Fruit fly (Drosophila melanogaster) whole organism, embryonic: ENCODE data around the gene Mst85C.

Experiments used
- CG10565 ChIP-seq: fragments of 200-800 bp; sonication (Bioruptor generic); optimal IDR thresholded peaks from 3 replicates; lab custom pipeline; 2016; ENCODE audit warnings: missing biosample characterization, mild to moderate bottlenecking, missing genetic modification characterization
- CG10979 ChIP-seq: fragments of 200-800 bp; sonication (Bioruptor generic); optimal IDR thresholded peaks from 2 replicates; lab custom pipeline; 2018; ENCODE audit warnings: missing biosample characterization, mild to moderate bottlenecking, missing genetic modification characterization, moderate library complexity
- CG11085 ChIP-seq: fragments of 200-800 bp; sonication (Bioruptor generic); IDR thresholded peaks from 2 replicates; pipeline ENCODE4 v1.3.6; 2022; ENCODE audit warnings: missing biosample characterization, missing genetic modification characterization
- CG14710 ChIP-seq: fragments of 200-800 bp; sonication (Bioruptor generic); optimal IDR thresholded peaks from 3 replicates; lab custom pipeline; 2019; ENCODE audit warnings: missing biosample characterization, mild to moderate bottlenecking, missing genetic modification characterization, moderate library complexity
- CG17186 ChIP-seq: fragments of 200-800 bp; sonication (Bioruptor generic); optimal IDR thresholded peaks from 3 replicates; lab custom pipeline; 2017; ENCODE audit warnings: missing biosample characterization, missing genetic modification reagents, missing genetic modification characterization
- CG2712 ChIP-seq: fragments of 200-800 bp; optimal IDR thresholded peaks from 3 replicates; lab custom pipeline; 2019; ENCODE audit warnings: missing biosample characterization, mild to moderate bottlenecking, missing genetic modification characterization, moderate library complexity
- CG2889 ChIP-seq: fragments of 200-800 bp; sonication (Bioruptor generic); IDR thresholded peaks from 3 replicates; pipeline ENCODE4 v1.3.6; 2022; ENCODE audit warnings: missing biosample characterization, missing genetic modification characterization
- CG31441 ChIP-seq: fragments of 200-800 bp; sonication (Bioruptor generic); IDR thresholded peaks from 2 replicates; pipeline ENCODE4 v1.3.6; 2022; ENCODE audit warnings: missing biosample characterization, missing genetic modification characterization
- CG33557 ChIP-seq: fragments of 200-800 bp; sonication (Bioruptor generic); optimal IDR thresholded peaks from 2 replicates; lab custom pipeline; 2019; ENCODE audit warnings: missing biosample characterization, mild to moderate bottlenecking, missing genetic modification characterization, moderate library complexity
- CG34376 ChIP-seq: fragments of 200-800 bp; sonication (Bioruptor generic); optimal IDR thresholded peaks from 2 replicates; lab custom pipeline; 2018; ENCODE audit warnings: missing biosample characterization, mild to moderate bottlenecking, missing genetic modification characterization
- CG7556 ChIP-seq: fragments of 200-800 bp; sonication (Bioruptor generic); optimal IDR thresholded peaks from 2 replicates; lab custom pipeline; 2017; ENCODE audit warnings: missing biosample characterization, mild to moderate bottlenecking, missing genetic modification characterization
- CG8765 ChIP-seq: fragments of 200-800 bp; sonication (Bioruptor generic); IDR thresholded peaks from 2 replicates; pipeline ENCODE4 v1.3.6; 2022; ENCODE audit warnings: missing biosample characterization, missing genetic modification characterization
- CG8924 ChIP-seq: fragments of 200-800 bp; optimal IDR thresholded peaks from 3 replicates; lab custom pipeline; 2019; ENCODE audit warnings: missing biosample characterization, mild to moderate bottlenecking, missing genetic modification characterization, moderate library complexity
- CG9727 ChIP-seq: fragments of 200-800 bp; sonication (Bioruptor generic); optimal IDR thresholded peaks from 3 replicates; lab custom pipeline; 2017; ENCODE audit warnings: missing biosample characterization, mild to moderate bottlenecking, missing genetic modification characterization
- CrebB ChIP-seq: fragments of 200-800 bp; sonication (Bioruptor generic); optimal IDR thresholded peaks from 3 replicates; lab custom pipeline; 2018; ENCODE audit warnings: missing biosample characterization, mild to moderate bottlenecking, missing genetic modification characterization
- Deaf1 ChIP-seq: fragments of 200-800 bp; optimal IDR thresholded peaks from 3 replicates; lab custom pipeline; 2019; ENCODE audit warnings: missing biosample characterization, mild to moderate bottlenecking, missing genetic modification characterization, moderate library complexity
- Dll ChIP-seq: fragments of 200-800 bp; sonication (Bioruptor generic); IDR thresholded peaks from 4 replicates; pipeline ENCODE4 v1.3.6; 2022; ENCODE audit warnings: missing biosample characterization, missing genetic modification characterization; ENCODE audit not compliant: partially characterized antibody
- Dref ChIP-seq: fragments of 200-800 bp; sonication (Bioruptor generic); IDR thresholded peaks from 2 replicates; pipeline ENCODE4 v1.3.6; 2022; ENCODE audit warnings: missing biosample characterization, missing genetic modification characterization
- Eip74EF ChIP-seq, 2 experiments: fragments of 200-800 bp in 1 of 2; fragments of >200 bp in 1 of 2; sonication (Bioruptor generic) in 1 of 2; optimal IDR thresholded peaks; 2 replicates each; lab custom pipeline; 2017 to 2019; ENCODE audit warnings: missing biosample characterization in 2 of 2, missing genetic modification characterization in 2 of 2, mild to moderate bottlenecking in 1 of 2, moderate library complexity in 1 of 2
- Fer3 ChIP-seq: fragments of 200-800 bp; sonication (Bioruptor generic); optimal IDR thresholded peaks from 2 replicates; lab custom pipeline; 2018; ENCODE audit warnings: missing biosample characterization, mild to moderate bottlenecking, missing genetic modification characterization, moderate library complexity
- HLH3B ChIP-seq: fragments of 200-800 bp; sonication (Bioruptor generic); IDR thresholded peaks from 2 replicates; pipeline ENCODE4 v1.3.6; 2022; ENCODE audit warnings: missing biosample characterization, missing genetic modification characterization
- Hmr ChIP-seq: fragments of 200-800 bp; sonication (Bioruptor generic); optimal IDR thresholded peaks from 3 replicates; lab custom pipeline; 2017; ENCODE audit warnings: mild to moderate bottlenecking, missing biosample characterization, missing genetic modification reagents, missing genetic modification characterization
- Hr39 ChIP-seq: fragments of >200 bp; optimal IDR thresholded peaks from 2 replicates; lab custom pipeline; 2017
- Kr ChIP-seq: fragments of 200-800 bp; sonication (Bioruptor generic); optimal IDR thresholded peaks from 2 replicates; lab custom pipeline; 2017; ENCODE audit warnings: missing biosample characterization, mild to moderate bottlenecking, missing genetic modification characterization
- Lpt ChIP-seq: fragments of >200 bp; optimal IDR thresholded peaks from 2 replicates; lab custom pipeline; 2018; ENCODE audit warnings: missing biosample characterization, missing genetic modification characterization
- Med ChIP-seq: fragments of 200-800 bp; sonication (Bioruptor generic); peaks from one replicate; lab custom pipeline; 2016; ENCODE audit warnings: missing biosample characterization, missing genetic modification characterization, mild to moderate bottlenecking, inconsistent platforms, moderate library complexity
- Mrtf ChIP-seq: fragments of 200-800 bp; sonication (Bioruptor generic); IDR thresholded peaks from 3 replicates; pipeline ENCODE4 v1.3.6; 2022; ENCODE audit warnings: missing biosample characterization, missing genetic modification characterization
- NfI ChIP-seq: fragments of 200-800 bp; sonication (Bioruptor generic); optimal IDR thresholded peaks from 3 replicates; lab custom pipeline; 2018; ENCODE audit warnings: missing biosample characterization, mild to moderate bottlenecking, missing genetic modification characterization, moderate library complexity
- Oaz ChIP-seq: fragments of 200-800 bp; sonication (Bioruptor generic); IDR thresholded peaks from 2 replicates; pipeline ENCODE4 v1.3.6; 2022; ENCODE audit warnings: missing biosample characterization, missing genetic modification characterization
- Ravus ChIP-seq: fragments of 200-800 bp; sonication (Bioruptor generic); IDR thresholded peaks from 2 replicates; pipeline ENCODE4 v1.3.6; 2022; ENCODE audit warnings: missing biosample characterization, missing genetic modification characterization
- ac ChIP-seq: fragments of 200-800 bp; sonication (Bioruptor generic); optimal IDR thresholded peaks from 3 replicates; lab custom pipeline; 2017; ENCODE audit warnings: missing biosample characterization, mild to moderate bottlenecking, missing genetic modification characterization
- cg ChIP-seq: fragments of 200-800 bp; sonication (Bioruptor generic); optimal IDR thresholded peaks from 3 replicates; lab custom pipeline; 2019; ENCODE audit warnings: missing biosample characterization, mild to moderate bottlenecking, missing genetic modification characterization, moderate library complexity
- corto ChIP-seq: fragments of 200-800 bp; sonication (Bioruptor generic); optimal IDR thresholded peaks from 2 replicates; lab custom pipeline; 2016; ENCODE audit warnings: missing biosample characterization, mild to moderate bottlenecking, missing genetic modification characterization, moderate library complexity
- croc ChIP-seq: fragments of 200-800 bp; sonication (Bioruptor generic); conservative IDR thresholded peaks from 3 replicates; pipeline ENCODE4 v1.3.6; 2022; ENCODE audit warnings: missing biosample characterization, missing genetic modification characterization
- crol ChIP-seq: fragments of 200-800 bp; sonication (Bioruptor generic); IDR thresholded peaks from 2 replicates; pipeline ENCODE4 v1.3.6; 2022; ENCODE audit warnings: missing biosample characterization, missing genetic modification characterization
- dmrt11E ChIP-seq: fragments of 200-800 bp; sonication (Bioruptor generic); optimal IDR thresholded peaks from 3 replicates; lab custom pipeline; 2018; ENCODE audit warnings: missing biosample characterization, mild to moderate bottlenecking, missing genetic modification characterization, moderate library complexity
- dysf ChIP-seq: fragments of 200-800 bp; sonication (Bioruptor generic); IDR thresholded peaks from 3 replicates; pipeline ENCODE4 v1.3.6; 2022; ENCODE audit warnings: missing biosample characterization, missing genetic modification characterization
- exex ChIP-seq: fragments of 200-800 bp; sonication (Bioruptor generic); optimal IDR thresholded peaks from 4 replicates; lab custom pipeline; 2018; ENCODE audit warnings: missing biosample characterization, mild to moderate bottlenecking, missing genetic modification characterization, moderate library complexity
- gt ChIP-seq: fragments of 200-800 bp; sonication (Bioruptor generic); IDR thresholded peaks from 2 replicates; pipeline ENCODE4 v1.3.6; 2022; ENCODE audit warnings: missing biosample characterization, missing genetic modification characterization
- hth ChIP-seq: fragments of >200 bp; optimal IDR thresholded peaks from 2 replicates; lab custom pipeline; 2017; ENCODE audit warnings: inconsistent platforms
- ind ChIP-seq: fragments of 200-800 bp; sonication (Bioruptor generic); optimal IDR thresholded peaks from 3 replicates; lab custom pipeline; 2016; ENCODE audit warnings: missing biosample characterization, missing genetic modification characterization
- lola ChIP-seq, 3 experiments: fragments of >200 bp in 2 of 3; fragments of 200-800 bp in 1 of 3; sonication (Bioruptor generic) in 1 of 3; optimal IDR thresholded peaks; 2 replicates each; lab custom pipeline; 2017 to 2019; ENCODE audit warnings: missing biosample characterization in 3 of 3, missing genetic modification characterization in 3 of 3, mild to moderate bottlenecking in 1 of 3, moderate library complexity in 1 of 3
- odd ChIP-seq: fragments of 200-800 bp; sonication (Bioruptor generic); optimal IDR thresholded peaks from 2 replicates; lab custom pipeline; 2017; ENCODE audit warnings: missing biosample characterization, mild to moderate bottlenecking, missing genetic modification characterization
- otp ChIP-seq: fragments of 200-800 bp; sonication (Bioruptor generic); IDR thresholded peaks from 3 replicates; pipeline ENCODE4, ENCODE4 v1.3.6; 2022; ENCODE audit warnings: missing biosample characterization, missing genetic modification characterization
- pros ChIP-seq: fragments of 200-800 bp; sonication (Bioruptor generic); optimal IDR thresholded peaks from 3 replicates; lab custom pipeline; 2019; ENCODE audit warnings: missing biosample characterization, mild to moderate bottlenecking, missing genetic modification characterization, moderate library complexity
- sens ChIP-seq: fragments of 200-800 bp; sonication (Bioruptor generic); peaks from one replicate; lab custom pipeline; 2016; ENCODE audit warnings: missing biosample characterization, missing genetic modification characterization
- sna ChIP-seq: fragments of 200-800 bp; sonication (Bioruptor generic); IDR thresholded peaks from 2 replicates; pipeline ENCODE4 v1.3.6; 2022; ENCODE audit warnings: missing biosample characterization, missing genetic modification characterization; ENCODE audit not compliant: partially characterized antibody
- sob ChIP-seq: fragments of 200-800 bp; sonication (Bioruptor generic); IDR thresholded peaks from 2 replicates; pipeline ENCODE4 v1.3.6; 2022; ENCODE audit warnings: missing biosample characterization, missing genetic modification characterization
- sr ChIP-seq: fragments of 200-800 bp; sonication (Bioruptor generic); IDR thresholded peaks from 3 replicates; pipeline ENCODE4 v1.3.6; 2022; ENCODE audit warnings: missing biosample characterization, missing genetic modification characterization
- ssp ChIP-seq: fragments of 200-800 bp; sonication (Bioruptor generic); IDR thresholded peaks from 2 replicates; pipeline ENCODE4 v1.3.6; 2022; ENCODE audit warnings: missing biosample characterization, missing genetic modification characterization
- ttk ChIP-seq: fragments of 200-800 bp; sonication (Bioruptor generic); IDR thresholded peaks from 2 replicates; pipeline ENCODE4 v2.1.2; 2022; ENCODE audit warnings: missing biosample characterization, missing genetic modification characterization
- vvl ChIP-seq: fragments of 200-800 bp; sonication (Bioruptor generic); IDR thresholded peaks from 2 replicates; pipeline ENCODE4 v1.3.6; 2022; ENCODE audit warnings: missing biosample characterization, missing genetic modification characterization
- yki ChIP-seq: fragments of >200 bp; optimal IDR thresholded peaks from 3 replicates; lab custom pipeline; 2018

Gene Mst85C

DNA sequence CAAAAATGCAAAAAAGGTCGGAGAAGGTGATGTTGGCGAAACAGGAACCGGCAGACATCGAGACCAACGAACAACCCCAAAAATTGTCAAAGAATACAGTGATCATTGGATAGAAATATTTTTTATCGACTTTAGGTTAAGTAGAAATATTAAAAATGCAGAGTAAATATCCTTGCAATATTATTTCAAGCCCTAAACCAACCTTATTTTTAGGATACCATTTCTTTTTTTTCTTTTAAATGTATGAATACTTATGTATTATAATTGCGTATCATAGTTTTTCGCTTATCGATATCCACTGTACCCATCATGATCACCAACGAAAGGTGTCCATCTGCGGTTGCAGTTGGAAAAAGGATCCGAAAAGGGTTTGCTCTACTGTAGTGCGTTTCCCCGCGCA is 13.2 kb upstream of the Mst85C start (continued):
- TF ChIP-seq Fer3 (tag; lab: Kevin White, UChicago) (no peak), sob (GFP tag; lab: Robert Waterston, UW) (no peak), NfI (no peak), ttk (no peak), dysf (GFP tag; lab: Robert Waterston, UW) (no peak), CG2712 (tag; lab: Kevin White, UChicago) (peak; percentile 18), sens (GFP tag; lab: Kevin White, UChicago) (peak; percentile 25), ssp (GFP tag; lab: Robert Waterston, UW) (no peak), CG8924 (tag; lab: Kevin White, UChicago) (peak; percentile 16), Oaz (GFP tag; lab: Robert Waterston, UW) (no peak), CG34376 (GFP tag; lab: Kevin White, UChicago) (no peak), hth (lab: Kevin White, UChicago) (no peak), Dll (GFP tag; lab: Robert Waterston, UW) (no peak), Ravus (GFP tag; lab: Robert Waterston, UW) (no peak), CG31441 (GFP tag; lab: Robert Waterston, UW) (no peak), Dref (GFP tag; lab: Robert Waterston, UW) (no peak), HLH3B (GFP tag; lab: Robert Waterston, UW) (no peak), Med (GFP tag; lab: Kevin White, UChicago) (no peak), sr (no peak), dmrt11E (peak; percentile 49), CrebB (tag; lab: Kevin White, UChicago) (no peak), crol (peak; percentile 41; the same call in 1 of the 2 replicates), Lpt (GFP tag; lab: Kevin White, UChicago) (no peak), otp (GFP tag; lab: Robert Waterston, UW) (no peak), lola (GFP tag; optimal IDR thresholded peaks at IDR 0.05; lab: Kevin White, UChicago) (peak in 1 of 3 experiments; percentile 35), corto (no peak), CG14710 (tag; lab: Kevin White, UChicago) (peak; percentile 15), cg (no peak), exex (tag; lab: Kevin White, UChicago) (no peak), CG17186 (no peak), Hr39 (lab: Kevin White, UChicago) (no peak), ac (GFP tag; lab: Kevin White, UChicago) (no peak), Hmr (GFP tag; lab: Kevin White, UChicago) (no peak), CG9727 (GFP tag; lab: Kevin White, UChicago) (peak; percentile 13), CG10565 (GFP tag; lab: Kevin White, UChicago) (no peak), CG7556 (GFP tag; lab: Kevin White, UChicago) (no peak), yki (lab: Kevin White, UChicago) (no peak), Deaf1 (tag; lab: Kevin White, UChicago) (no peak), Mrtf (GFP tag; lab: Robert Waterston, UW) (no peak), Eip74EF (GFP tag; optimal IDR thresholded peaks at IDR 0.05; lab: Kevin White, UChicago) (no peak), Kr (GFP tag; lab: Kevin White, UChicago) (peak; percentile 2), CG33557 (GFP tag; lab: Kevin White, UChicago) (peak; percentile 2), CG10979 (tag; lab: Kevin White, UChicago) (peak; percentile 27), CG11085 (GFP tag; lab: Robert Waterston, UW) (no peak), vvl (no peak), sna (GFP tag; lab: Robert Waterston, UW) (no peak), gt (GFP tag; lab: Robert Waterston, UW) (no peak), CG8765 (no peak), pros (GFP tag; lab: Kevin White, UChicago) (peak; percentile 50), CG2889 (GFP tag; lab: Robert Waterston, UW) (no peak), odd (no peak), ind (GFP tag; lab: Kevin White, UChicago) (no peak), croc (GFP tag; lab: Robert Waterston, UW) (no peak)
